Worm (Caenorhabditis elegans) whole organism, L2 larva: Measurements from ENCODE around the gene C50H11.8.

ENCODE experiments used
- C34F6.9 ChIP-seq: fragments of 150-350 bp; optimal IDR thresholded peaks from 2 replicates; lab custom pipeline; 2014; ENCODE audit warnings: missing biosample characterization, missing genetic modification characterization
- blmp-1 ChIP-seq: sonication (generic microtip); optimal IDR thresholded peaks from 2 replicates; lab custom pipeline; 2017; ENCODE audit warnings: missing genetic modification characterization, mild to moderate bottlenecking, missing compliant biosample characterization, antibody characterized with exemption, moderate library complexity; ENCODE audit not compliant: insufficient read depth
- ceh-16 ChIP-seq: fragments of 150-350 bp; optimal IDR thresholded peaks from 2 replicates; lab custom pipeline; 2014; ENCODE audit warnings: missing biosample characterization, missing genetic modification characterization
- egl-27 ChIP-seq: sonication (generic microtip); optimal IDR thresholded peaks from 3 replicates; lab custom pipeline; 2017; ENCODE audit warnings: missing biosample characterization, missing genetic modification reagents, missing genetic modification characterization
- fos-1 ChIP-seq: fragments of 150-350 bp; optimal IDR thresholded peaks from 2 replicates; lab custom pipeline; 2014; ENCODE audit warnings: missing biosample characterization, missing genetic modification characterization
- lin-13 ChIP-seq: fragments of 150-350 bp; optimal IDR thresholded peaks from 2 replicates; lab custom pipeline; 2014; ENCODE audit warnings: missing biosample characterization, missing genetic modification reagents, missing genetic modification characterization
- lin-39 ChIP-seq: fragments of 150-350 bp; optimal IDR thresholded peaks from 2 replicates; lab custom pipeline; 2014; ENCODE audit warnings: missing biosample characterization, missing genetic modification reagents, missing genetic modification characterization
- nhr-11 ChIP-seq: fragments of 150-350 bp; optimal IDR thresholded peaks from 2 replicates; lab custom pipeline; 2014; ENCODE audit warnings: missing biosample characterization, missing genetic modification characterization
- nhr-129 ChIP-seq: fragments of 150-350 bp; optimal IDR thresholded peaks from 2 replicates; lab custom pipeline; 2014; ENCODE audit warnings: missing biosample characterization, missing genetic modification characterization
- nhr-237 ChIP-seq: fragments of 150-350 bp; optimal IDR thresholded peaks from 2 replicates; lab custom pipeline; 2014; ENCODE audit warnings: missing biosample characterization, missing genetic modification characterization
- unc-62 ChIP-seq: fragments of 150-350 bp; optimal IDR thresholded peaks from 2 replicates; lab custom pipeline; 2014; ENCODE audit warnings: missing biosample characterization, missing genetic modification reagents, missing genetic modification characterization
- zag-1 ChIP-seq: fragments of 150-350 bp; optimal IDR thresholded peaks from 2 replicates; lab custom pipeline; 2014; ENCODE audit warnings: missing biosample characterization, missing genetic modification characterization
- ztf-11 ChIP-seq: sonication (generic microtip); optimal IDR thresholded peaks from 2 replicates; lab custom pipeline; 2017; ENCODE audit warnings: missing biosample characterization, missing genetic modification characterization

DNA sequence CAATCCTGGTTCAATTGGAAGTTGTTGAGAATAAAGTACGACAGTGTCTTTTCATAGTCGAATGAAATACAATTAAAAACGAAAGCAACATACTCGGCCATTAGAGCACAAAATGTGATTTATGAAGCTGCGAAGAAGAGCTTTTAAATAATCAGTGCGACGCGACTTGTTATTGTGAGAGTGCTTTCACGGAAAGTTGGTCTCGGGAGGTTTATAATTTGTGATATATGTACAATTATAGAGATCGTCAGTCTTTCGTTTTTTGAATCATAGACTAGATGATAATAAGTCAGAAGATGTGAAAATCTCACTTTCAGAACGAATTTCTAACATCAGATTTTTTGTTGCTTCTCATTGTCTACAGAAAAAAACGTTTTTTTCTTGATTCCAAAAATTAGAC, 7.7 kb downstream of the C50H11.8 start, which contains the start of gene srt-15:
- no peak for TF ChIP-seq nhr-129 (tag; lab: Kevin White, UChicago)
- no peak for TF ChIP-seq C34F6.9 (tag; lab: Kevin White, UChicago)
- no peak for TF ChIP-seq egl-27
- TF ChIP-seq zag-1 (tag; lab: Kevin White, UChicago): no peak
- no peak for TF ChIP-seq nhr-237 (tag; lab: Kevin White, UChicago)
- no peak for TF ChIP-seq fos-1 (tag; lab: Kevin White, UChicago)
- TF ChIP-seq unc-62 (GFP tag; lab: Kevin White, UChicago): no peak
- no peak for TF ChIP-seq ztf-11 (tag; lab: Kevin White, UChicago)
- TF ChIP-seq blmp-1 (tag; lab: Kevin White, UChicago): no peak
- TF ChIP-seq ceh-16 (tag; lab: Kevin White, UChicago): no peak
- TF ChIP-seq nhr-11 (tag; lab: Kevin White, UChicago): no peak
- no peak for TF ChIP-seq lin-39 (tag; lab: Kevin White, UChicago)
- TF ChIP-seq lin-13: no peak
